Worm (Caenorhabditis elegans) whole organism, L3 larva: ENCODE measurements around the gene K11D12.7.

ENCODE experiments used
- ceh-82 ChIP-seq: fragments of 150-350 bp; optimal IDR thresholded peaks from 2 replicates; lab custom pipeline; 2014; ENCODE audit warnings: missing biosample characterization, missing genetic modification characterization
- daf-12 ChIP-seq: fragments of 150-350 bp; optimal IDR thresholded peaks from 2 replicates; lab custom pipeline; 2014; ENCODE audit warnings: missing biosample characterization, missing genetic modification reagents, missing genetic modification characterization
- fkh-10 ChIP-seq: sonication (generic microtip); optimal IDR thresholded peaks from 2 replicates; lab custom pipeline; 2017; ENCODE audit warnings: missing biosample characterization, missing genetic modification reagents, missing genetic modification characterization
- lin-15B ChIP-seq: fragments of 150-350 bp; optimal IDR thresholded peaks from 2 replicates; lab custom pipeline; 2014; ENCODE audit warnings: missing biosample characterization, missing genetic modification characterization
- nfya-1 ChIP-seq: sonication (generic microtip); optimal IDR thresholded peaks from 2 replicates; lab custom pipeline; 2017; ENCODE audit warnings: missing genetic modification characterization, mild to moderate bottlenecking, missing compliant biosample characterization, antibody characterized with exemption, moderate library complexity; ENCODE audit not compliant: insufficient read depth
- unc-39 ChIP-seq: sonication (generic microtip); optimal IDR thresholded peaks from 4 replicates; lab custom pipeline; 2017; ENCODE audit warnings: missing biosample characterization, missing genetic modification characterization
- unc-62 ChIP-seq: fragments of 150-350 bp; sonication (generic microtip); optimal IDR thresholded peaks from 4 replicates; lab custom pipeline; 2014; ENCODE audit warnings: missing biosample characterization, missing genetic modification reagents, missing genetic modification characterization
- ztf-11 ChIP-seq: fragments of 150-350 bp; optimal IDR thresholded peaks from 2 replicates; lab custom pipeline; 2014; ENCODE audit warnings: missing biosample characterization, missing genetic modification characterization

ce11 chrV:5053335-5053734, 17.1 kb upstream of the K11D12.7 start, which contains the start of gene cwp-4:
- TF ChIP-seq nfya-1 (no peak), fkh-10 (GFP tag; lab: Kevin White, UChicago) (no peak), unc-62 (GFP tag; lab: Kevin White, UChicago) (no peak), ztf-11 (no peak), daf-12 (tag; lab: Kevin White, UChicago) (no peak), lin-15B (tag; lab: Kevin White, UChicago) (no peak), unc-39 (tag; lab: Kevin White, UChicago) (no peak), ceh-82 (tag; lab: Kevin White, UChicago) (no peak)
